Worm (Caenorhabditis elegans) whole organism, late embryonic: ENCODE measurements around the gene sec-23.

Experiments used
- dmd-4 ChIP-seq: sonication (generic microtip); optimal IDR thresholded peaks from 2 replicates; lab custom pipeline; 2016; ENCODE audit warnings: borderline replicate concordance, missing genetic modification characterization, missing compliant biosample characterization
- nfya-1 ChIP-seq: sonication (generic microtip); optimal IDR thresholded peaks from 2 replicates; lab custom pipeline; 2017; ENCODE audit warnings: missing genetic modification characterization, mild to moderate bottlenecking, missing compliant biosample characterization, antibody characterized with exemption, moderate library complexity
- nhr-11 ChIP-seq: fragments of 150-350 bp; optimal IDR thresholded peaks from 2 replicates; lab custom pipeline; 2014; ENCODE audit warnings: missing biosample characterization, missing genetic modification characterization
- pax-1 ChIP-seq: fragments of 150-350 bp; optimal IDR thresholded peaks from 2 replicates; lab custom pipeline; 2014; ENCODE audit warnings: missing biosample characterization, missing genetic modification characterization
- pros-1 ChIP-seq: fragments of 150-350 bp; optimal IDR thresholded peaks from 2 replicates; lab custom pipeline; 2014; ENCODE audit warnings: missing biosample characterization, missing genetic modification reagents, missing genetic modification characterization

DNA sequence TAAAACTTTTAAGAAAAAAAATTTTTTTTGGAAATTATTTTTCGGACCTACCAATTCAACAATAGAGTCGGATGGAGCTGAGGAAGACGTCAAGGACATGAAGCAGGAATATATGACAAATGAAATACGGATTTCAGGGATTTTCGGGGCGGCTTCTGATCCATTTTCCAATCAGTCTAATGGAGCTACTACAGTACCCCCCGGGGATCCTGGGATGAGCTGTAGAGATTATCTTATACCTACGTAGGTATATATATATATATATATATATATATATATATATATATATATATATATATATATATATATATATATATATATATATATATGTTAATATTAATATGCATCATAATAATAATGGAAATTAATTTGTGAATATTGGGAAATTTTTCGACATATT lies 27.0 kb upstream of the sec-23 start, which contains the start of gene ttx-1:
- TF ChIP-seq pax-1 (tag; lab: Kevin White, UChicago) (no peak), dmd-4 (tag; lab: Kevin White, UChicago) (no peak), pros-1 (no peak), nfya-1 (tag; lab: Kevin White, UChicago) (no peak), nhr-11 (no peak)
